Fruit fly (Drosophila melanogaster): ENCODE measurements around the gene Snoo.

The Snoo gene

DNA sequence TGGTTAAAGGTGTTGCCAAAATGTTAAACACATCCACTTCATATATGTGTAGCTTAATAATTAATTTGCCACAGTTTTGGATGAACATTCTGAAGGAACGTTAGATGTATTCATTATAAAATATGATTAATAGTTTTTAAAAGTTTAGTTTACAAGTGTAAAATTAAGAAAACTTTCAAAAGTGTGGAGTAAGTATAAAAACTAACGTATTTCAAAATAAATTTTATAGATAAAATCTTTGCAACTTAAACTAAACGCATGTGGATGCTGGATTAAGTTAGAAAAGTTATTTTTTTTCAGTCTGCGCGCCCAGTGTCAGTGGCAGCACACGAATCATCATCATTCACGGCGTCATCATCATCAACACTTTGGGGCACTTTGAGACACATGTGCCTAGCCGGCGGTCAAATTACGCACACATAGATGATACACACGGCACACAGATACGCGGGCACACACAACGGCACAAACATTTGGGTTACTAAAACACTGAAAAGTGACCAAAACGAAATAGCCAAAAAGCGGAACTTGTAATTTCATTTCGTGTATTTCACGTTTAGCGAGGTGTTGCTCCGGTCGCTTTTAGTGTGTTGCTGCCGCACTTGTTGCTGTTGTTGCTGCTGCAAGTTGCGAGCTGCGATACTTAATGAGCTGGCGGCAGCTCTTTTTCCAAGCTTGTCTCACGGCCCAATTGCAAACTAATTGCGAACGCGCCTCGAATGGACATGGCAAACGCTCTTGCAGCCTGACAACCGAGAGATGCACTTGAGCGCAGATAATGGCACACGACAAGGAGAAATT is 26.7 kb downstream of the Snoo start (continued):
- TF ChIP-seq CG11093 (GFP tag; IDR thresholded peaks at IDR 0.05) (peak; percentile 49; the same call in 1 of the 3 replicates), CG12236 (GFP tag; optimal IDR thresholded peaks at IDR 0.05) (no peak), CG4424 (GFP tag; optimal IDR thresholded peaks at IDR 0.05) (peak; percentile 31), Awh (GFP tag; IDR thresholded peaks at IDR 0.05) (0 out of 2 replicates have a peak, but pooled peaks have one; percentile 21), mam (GFP tag; optimal IDR thresholded peaks at IDR 0.05) (peak; percentile 16), twi (tag; optimal IDR thresholded peaks at IDR 0.05) (peak; percentile 26), stc (GFP tag; IDR thresholded peaks at IDR 0.05) (peak; percentile 61), HLH3B (GFP tag; IDR thresholded peaks at IDR 0.05) (peak; percentile 70), BtbVII (GFP tag; optimal IDR thresholded peaks at IDR 0.05) (peak; percentile 24), gcm (GFP tag; optimal IDR thresholded peaks at IDR 0.05) (peak; percentile 6), luna (GFP tag; optimal IDR thresholded peaks at IDR 0.05) (no peak), gt (GFP tag; IDR thresholded peaks at IDR 0.05) (no peak), CG6689 (GFP tag; IDR thresholded peaks at IDR 0.05) (peak; percentile 67), CG10274 (GFP tag; optimal IDR thresholded peaks at IDR 0.05) (no peak), Pdp1 (GFP tag; optimal IDR thresholded peaks at IDR 0.05) (peak in 1 of 2 experiments; percentile 39), lmd (GFP tag; IDR thresholded peaks at IDR 0.05) (peak; percentile 58), CG2116 (GFP tag; optimal IDR thresholded peaks at IDR 0.05) (peak; percentile 0), phol (tag; optimal IDR thresholded peaks at IDR 0.05) (peak; percentile 52), Fer1 (GFP tag; optimal IDR thresholded peaks at IDR 0.05) (peak; percentile 12), salm (tag; optimal IDR thresholded peaks at IDR 0.05) (peak; percentile 18), prd (optimal IDR thresholded peaks at IDR 0.05) (no peak), prd (GFP tag; IDR thresholded peaks at IDR 0.05) (peak; percentile 37; the same call in 2 of the 3 replicates), CG10654 (GFP tag; optimal IDR thresholded peaks at IDR 0.05) (peak; percentile 18), CG10209 (GFP tag; optimal IDR thresholded peaks at IDR 0.05) (peak; percentile 67), odd (GFP tag; optimal IDR thresholded peaks at IDR 0.05) (peak; percentile 78), gcm2 (GFP tag; optimal IDR thresholded peaks at IDR 0.05) (no peak), CG17829 (tag; optimal IDR thresholded peaks at IDR 0.05) (peak; percentile 9), tio (GFP tag; optimal IDR thresholded peaks at IDR 0.05) (no peak), CG9215 (GFP tag; IDR thresholded peaks at IDR 0.05) (peak; percentile 47), Sry-β (GFP tag; optimal IDR thresholded peaks at IDR 0.05) (no peak), Drgx (GFP tag; IDR thresholded peaks at IDR 0.05) (peak; percentile 40; the same call in 1 of the 2 replicates), Oli (tag; optimal IDR thresholded peaks at IDR 0.05) (peak; percentile 68), E2f1 (GFP tag; IDR thresholded peaks at IDR 0.05) (peak; percentile 41; the same call in 1 of the 2 replicates), CG18599 (GFP tag; optimal IDR thresholded peaks at IDR 0.05) (peak; percentile 36), eve (GFP tag; optimal IDR thresholded peaks at IDR 0.05) (peak in 1 of 2 experiments; percentile 83), sc (optimal IDR thresholded peaks at IDR 0.05) (no peak), sc (GFP tag; optimal IDR thresholded peaks at IDR 0.05) (no peak), Dek (tag; optimal IDR thresholded peaks at IDR 0.05) (peak; percentile 20), MTF-1 (GFP tag; optimal IDR thresholded peaks at IDR 0.05; ENCODE audit: borderline replicate concordance) (no peak), CG8924 (tag; optimal IDR thresholded peaks at IDR 0.05) (peak; percentile 66), CG2120 (GFP tag; optimal IDR thresholded peaks at IDR 0.05) (peak; percentile 44), ATbp (GFP tag; optimal IDR thresholded peaks at IDR 0.05) (peak; percentile 7), z (GFP tag; IDR thresholded peaks at IDR 0.05) (no peak), hbn (GFP tag; IDR thresholded peaks at IDR 0.05; ENCODE audit: partially characterized antibody) (no peak), cg (GFP tag; optimal IDR thresholded peaks at IDR 0.05) (peak; percentile 37), CG10267 (tag; optimal IDR thresholded peaks at IDR 0.05) (peak; percentile 48), NFAT (GFP tag; IDR thresholded peaks at IDR 0.05) (0 out of 2 replicates have a peak, but pooled peaks have one; percentile 11), rib (GFP tag; IDR thresholded peaks at IDR 0.05) (no peak), fd96Cb (tag; optimal IDR thresholded peaks at IDR 0.05) (peak; percentile 55)

Data from whole organism, embryonic.